Worm (Caenorhabditis elegans) whole organism, young adult: Measurements from ENCODE around the gene Y69A2AR.24.

ENCODE experiments used
- B0261.1 ChIP-seq: sonication (generic microtip); optimal IDR thresholded peaks from 2 replicates; lab custom pipeline; 2016; ENCODE audit warnings: mild to moderate bottlenecking, missing genetic modification characterization, moderate library complexity, missing compliant biosample characterization
- F10E7.11 ChIP-seq: sonication (generic microtip); optimal IDR thresholded peaks from 2 replicates; lab custom pipeline; 2017; ENCODE audit warnings: mild to moderate bottlenecking, missing genetic modification characterization, moderate library complexity, missing compliant biosample characterization
- F22D6.2 ChIP-seq: sonication (generic microtip); optimal IDR thresholded peaks from 2 replicates; lab custom pipeline; 2016; ENCODE audit warnings: mild to moderate bottlenecking, missing genetic modification characterization, missing compliant biosample characterization
- aptf-3 ChIP-seq: fragments of 200-800 bp; sonication (Bioruptor generic); IDR thresholded peaks from 2 replicates; pipeline ENCODE4 v1.3.6; 2022; ENCODE audit warnings: missing genetic modification characterization, missing compliant biosample characterization
- ccch-3 ChIP-seq: fragments of 200-800 bp; sonication (Bioruptor generic); optimal IDR thresholded peaks from 2 replicates; lab custom pipeline; 2018; ENCODE audit warnings: mild to moderate bottlenecking, missing genetic modification characterization, missing compliant biosample characterization
- hsf-1 ChIP-seq: fragments of 200-800 bp; sonication (Bioruptor generic); IDR thresholded peaks from 2 replicates; pipeline ENCODE4 v1.3.6; 2022; ENCODE audit warnings: missing genetic modification reagents, missing genetic modification characterization, missing compliant biosample characterization
- nhr-90 ChIP-seq: sonication (generic microtip); optimal IDR thresholded peaks from 2 replicates; lab custom pipeline; 2016; ENCODE audit warnings: missing genotype, mild to moderate bottlenecking, missing genetic modification characterization, missing compliant biosample characterization
- pbrm-1 ChIP-seq: fragments of 200-800 bp; sonication (Bioruptor generic); IDR thresholded peaks from 2 replicates; pipeline ENCODE4 v1.3.6; 2022; ENCODE audit warnings: missing genetic modification reagents, missing genetic modification characterization, missing compliant biosample characterization
- pha-4 ChIP-seq: fragments of 150-350 bp; sonication (generic microtip); optimal IDR thresholded peaks from 2 replicates; lab custom pipeline; 2014; ENCODE audit warnings: missing biosample characterization, missing genetic modification reagents, missing genetic modification characterization
- sea-2 ChIP-seq: fragments of 200-800 bp; sonication (Bioruptor generic); IDR thresholded peaks from 2 replicates; pipeline ENCODE4 v1.3.6; 2022; ENCODE audit warnings: missing genetic modification characterization, missing compliant biosample characterization
- snpc-4 ChIP-seq, 5 experiments: fragments of 150-350 bp in 1 of 5; sonication (generic microtip) in 4 of 5; optimal IDR thresholded peaks; 2 replicates each; lab custom pipeline; 2014 to 2018; ENCODE audit warnings: missing genetic modification characterization in 5 of 5, missing biosample characterization in 3 of 5, antibody characterized with exemption in 2 of 5, mild to moderate bottlenecking in 2 of 5, missing compliant biosample characterization in 2 of 5, missing genotype in 2 of 5, moderate library complexity in 2 of 5, missing genetic modification reagents in 1 of 5
- somi-1 ChIP-seq: fragments of 200-800 bp; sonication (Bioruptor generic); optimal IDR thresholded peaks from 2 replicates; lab custom pipeline; 2018; ENCODE audit warnings: mild to moderate bottlenecking, missing genetic modification characterization, missing compliant biosample characterization
- unc-62 ChIP-seq: fragments of 150-350 bp; optimal IDR thresholded peaks from 2 replicates; lab custom pipeline; 2014; ENCODE audit warnings: missing biosample characterization, missing genetic modification reagents, missing genetic modification characterization
- ztf-3 ChIP-seq: fragments of 200-800 bp; sonication (Bioruptor generic); optimal IDR thresholded peaks from 2 replicates; lab custom pipeline; 2018; ENCODE audit warnings: mild to moderate bottlenecking, missing genetic modification characterization, missing compliant biosample characterization

DNA sequence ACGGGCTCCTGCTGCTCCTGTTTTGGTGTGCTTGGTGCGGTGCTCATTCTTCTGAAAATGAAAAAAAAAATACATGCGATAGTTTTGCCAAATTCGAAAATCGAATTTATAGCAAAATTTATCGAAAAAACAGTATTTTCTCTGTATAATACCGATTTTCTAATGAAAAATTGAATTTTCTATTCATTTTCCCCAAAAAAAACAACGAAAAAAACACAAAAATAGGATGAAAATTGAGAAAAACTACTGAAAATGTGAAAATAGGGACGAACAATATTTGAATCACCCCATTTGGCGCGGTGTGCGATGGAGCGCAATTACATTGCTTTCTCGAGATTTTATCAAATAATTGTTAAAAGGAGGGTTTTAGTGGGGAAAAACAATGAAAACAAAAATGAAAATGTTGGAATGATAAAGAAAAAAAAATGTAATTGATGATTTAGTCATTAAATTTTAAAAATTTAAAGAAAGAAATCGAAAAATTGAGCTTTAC lies 49.2 kb upstream of the Y69A2AR.24 start, which contains the start of gene Y69A2AR.28:
- TF ChIP-seq pbrm-1, result no peak
- TF ChIP-seq hsf-1 (GFP tag; lab: Robert Waterston, UW), result no peak
- no peak for TF ChIP-seq unc-62
- no peak for TF ChIP-seq B0261.1 (tag; lab: Kevin White, UChicago)
- TF ChIP-seq F10E7.11 (tag; lab: Kevin White, UChicago), result no peak
- TF ChIP-seq aptf-3, result no peak
- no peak for TF ChIP-seq ccch-3 (GFP tag; lab: Kevin White, UChicago)
- TF ChIP-seq ztf-3 (GFP tag; lab: Kevin White, UChicago), result no peak
- TF ChIP-seq sea-2 (GFP tag; lab: Robert Waterston, UW), result no peak
- TF ChIP-seq nhr-90 (tag; lab: Kevin White, UChicago), result no peak
- no peak for TF ChIP-seq pha-4 (tag; lab: Kevin White, UChicago)
- TF ChIP-seq snpc-4 (GFP tag; optimal IDR thresholded peaks at IDR 0.05; lab: Kevin White, UChicago), result no peak
- no peak for TF ChIP-seq snpc-4 (tag; optimal IDR thresholded peaks at IDR 0.05; lab: Kevin White, UChicago)
- TF ChIP-seq somi-1 (GFP tag; lab: Kevin White, UChicago), result no peak
- TF ChIP-seq F22D6.2 (tag; lab: Kevin White, UChicago), result no peak
